Worm (Caenorhabditis elegans) whole organism, mixed stage, embryonic: Measurements from ENCODE around the gene F36D3.8.

Experiments
- M03D4.4 ChIP-seq: sonication (generic microtip); optimal IDR thresholded peaks from 2 replicates; lab custom pipeline; 2017; ENCODE audit warnings: mild to moderate bottlenecking, missing genetic modification characterization, missing compliant biosample characterization
- bed-3 ChIP-seq: fragments of 200-800 bp; sonication (Bioruptor generic); optimal IDR thresholded peaks from 3 replicates; lab custom pipeline; 2018; ENCODE audit warnings: mild to moderate bottlenecking, missing genetic modification characterization, moderate library complexity, missing compliant biosample characterization
- blmp-1 ChIP-seq: fragments of 150-350 bp; optimal IDR thresholded peaks from 2 replicates; lab custom pipeline; 2014; ENCODE audit warnings: missing biosample characterization, missing genetic modification characterization
- ceh-39 ChIP-seq: fragments of 150-350 bp; optimal IDR thresholded peaks from 2 replicates; lab custom pipeline; 2014; ENCODE audit warnings: missing biosample characterization, missing genetic modification characterization
- ceh-43 ChIP-seq: fragments of 200-800 bp; sonication (Bioruptor generic); optimal IDR thresholded peaks from 2 replicates; lab custom pipeline; 2018; ENCODE audit warnings: mild to moderate bottlenecking, missing genetic modification characterization, moderate library complexity, missing compliant biosample characterization
- ceh-83 ChIP-seq: fragments of 200-800 bp; sonication (Bioruptor generic); optimal IDR thresholded peaks from 2 replicates; lab custom pipeline; 2018; ENCODE audit warnings: mild to moderate bottlenecking, missing genetic modification characterization, missing compliant biosample characterization
- ces-1 ChIP-seq: fragments of 150-350 bp; optimal IDR thresholded peaks from 2 replicates; lab custom pipeline; 2014; ENCODE audit warnings: missing biosample characterization, missing genetic modification reagents, missing genetic modification characterization
- cnd-1 ChIP-seq: fragments of 200-800 bp; sonication (Bioruptor generic); optimal IDR thresholded peaks from 2 replicates; lab custom pipeline; 2018; ENCODE audit warnings: mild to moderate bottlenecking, missing genetic modification characterization, missing compliant biosample characterization
- drap-1 ChIP-seq: fragments of 200-800 bp; sonication (Bioruptor generic); optimal IDR thresholded peaks from 3 replicates; lab custom pipeline; 2018; ENCODE audit warnings: mild to moderate bottlenecking, missing genetic modification characterization, missing compliant biosample characterization
- elt-1 ChIP-seq: sonication (generic microtip); optimal IDR thresholded peaks from 2 replicates; lab custom pipeline; 2017; ENCODE audit warnings: missing genetic modification characterization, mild to moderate bottlenecking, missing compliant biosample characterization, antibody characterized with exemption, moderate library complexity, borderline replicate concordance; ENCODE audit not compliant: insufficient read depth
- elt-3 ChIP-seq: fragments of 150-350 bp; optimal IDR thresholded peaks from 2 replicates; lab custom pipeline; 2014; ENCODE audit warnings: missing biosample characterization, missing genetic modification characterization
- flh-1 ChIP-seq: fragments of 200-800 bp; sonication (Bioruptor generic); optimal IDR thresholded peaks from 2 replicates; lab custom pipeline; 2018; ENCODE audit warnings: mild to moderate bottlenecking, missing genetic modification characterization, moderate library complexity, missing compliant biosample characterization
- ham-2 ChIP-seq: fragments of 200-800 bp; sonication (Bioruptor generic); optimal IDR thresholded peaks from 2 replicates; lab custom pipeline; 2018; ENCODE audit warnings: mild to moderate bottlenecking, missing genetic modification characterization, missing compliant biosample characterization
- hlh-1 ChIP-seq: fragments of 150-350 bp; optimal IDR thresholded peaks from 2 replicates; lab custom pipeline; 2014; ENCODE audit warnings: missing biosample characterization, missing genetic modification reagents, missing genetic modification characterization
- lin-13 ChIP-seq: fragments of 150-350 bp; optimal IDR thresholded peaks from 2 replicates; lab custom pipeline; 2014; ENCODE audit warnings: missing biosample characterization, missing genetic modification characterization
- lin-32 ChIP-seq: fragments of 200-800 bp; sonication (Bioruptor generic); optimal IDR thresholded peaks from 2 replicates; lab custom pipeline; 2018; ENCODE audit warnings: mild to moderate bottlenecking, missing genetic modification characterization, missing compliant biosample characterization
- lsy-2 ChIP-seq: fragments of 150-350 bp; optimal IDR thresholded peaks from 2 replicates; lab custom pipeline; 2014; ENCODE audit warnings: missing biosample characterization, missing genetic modification characterization
- mab-5 ChIP-seq: fragments of 150-350 bp; optimal IDR thresholded peaks from 2 replicates; lab custom pipeline; 2014; ENCODE audit warnings: missing biosample characterization, missing genetic modification characterization
- mep-1 ChIP-seq: fragments of 150-350 bp; optimal IDR thresholded peaks from 2 replicates; lab custom pipeline; 2017; ENCODE audit warnings: missing biosample characterization, missing genetic modification reagents, missing genetic modification characterization, inconsistent platforms
- mls-2 ChIP-seq: sonication (generic microtip); optimal IDR thresholded peaks from 2 replicates; lab custom pipeline; 2016; ENCODE audit warnings: mild to moderate bottlenecking, missing genetic modification characterization, moderate library complexity, missing compliant biosample characterization
- nhr-12 ChIP-seq: fragments of 150-350 bp; optimal IDR thresholded peaks from 2 replicates; lab custom pipeline; 2014; ENCODE audit warnings: missing biosample characterization, missing genetic modification characterization
- nhr-2 ChIP-seq: fragments of 150-350 bp; optimal IDR thresholded peaks from 2 replicates; lab custom pipeline; 2014; ENCODE audit warnings: missing biosample characterization, missing genetic modification characterization
- nhr-237 ChIP-seq: fragments of 150-350 bp; optimal IDR thresholded peaks from 2 replicates; lab custom pipeline; 2014; ENCODE audit warnings: missing biosample characterization, missing genetic modification characterization
- nhr-28 ChIP-seq: fragments of 150-350 bp; optimal IDR thresholded peaks from 2 replicates; lab custom pipeline; 2014; ENCODE audit warnings: missing biosample characterization, missing genetic modification characterization
- nhr-76 ChIP-seq: sonication (generic microtip); optimal IDR thresholded peaks from 2 replicates; lab custom pipeline; 2017; ENCODE audit warnings: missing biosample characterization, missing genetic modification characterization
- pha-4 ChIP-seq: fragments of 150-350 bp; optimal IDR thresholded peaks from 2 replicates; lab custom pipeline; 2018; ENCODE audit warnings: missing biosample characterization, missing genetic modification reagents, missing genetic modification characterization
- sem-2 ChIP-seq: fragments of 200-800 bp; sonication (Bioruptor generic); optimal IDR thresholded peaks from 2 replicates; lab custom pipeline; 2018; ENCODE audit warnings: mild to moderate bottlenecking, missing genetic modification characterization, missing compliant biosample characterization
- snpc-4 ChIP-seq: fragments of 150-350 bp; optimal IDR thresholded peaks from 2 replicates; lab custom pipeline; 2014; ENCODE audit warnings: missing biosample characterization, missing genetic modification characterization
- sptf-1 ChIP-seq: sonication (generic microtip); optimal IDR thresholded peaks from 2 replicates; lab custom pipeline; 2017; ENCODE audit warnings: mild to moderate bottlenecking, missing genetic modification characterization, moderate library complexity, missing compliant biosample characterization
- tbx-8 ChIP-seq: fragments of 200-800 bp; sonication (Bioruptor generic); optimal IDR thresholded peaks from 2 replicates; lab custom pipeline; 2018; ENCODE audit warnings: mild to moderate bottlenecking, missing genetic modification characterization, moderate library complexity, missing compliant biosample characterization
- unc-120 ChIP-seq: sonication (generic microtip); optimal IDR thresholded peaks from 2 replicates; lab custom pipeline; 2017; ENCODE audit warnings: missing genetic modification characterization, missing compliant biosample characterization; ENCODE audit not compliant: poor library complexity, severe bottlenecking
- unc-39 ChIP-seq: fragments of 150-350 bp; optimal IDR thresholded peaks from 2 replicates; lab custom pipeline; 2014; ENCODE audit warnings: missing biosample characterization, missing genetic modification characterization
- unc-62 ChIP-seq: fragments of 150-350 bp; optimal IDR thresholded peaks from 2 replicates; lab custom pipeline; 2014; ENCODE audit warnings: missing biosample characterization, missing genetic modification reagents, missing genetic modification characterization
- zip-8 ChIP-seq: fragments of 150-350 bp; optimal IDR thresholded peaks from 2 replicates; lab custom pipeline; 2014; ENCODE audit warnings: missing biosample characterization, missing genetic modification characterization
- ztf-11 ChIP-seq: fragments of 150-350 bp; optimal IDR thresholded peaks from 2 replicates; lab custom pipeline; 2014; ENCODE audit warnings: missing biosample characterization, missing genetic modification characterization

F36D3.8 gene

DNA sequence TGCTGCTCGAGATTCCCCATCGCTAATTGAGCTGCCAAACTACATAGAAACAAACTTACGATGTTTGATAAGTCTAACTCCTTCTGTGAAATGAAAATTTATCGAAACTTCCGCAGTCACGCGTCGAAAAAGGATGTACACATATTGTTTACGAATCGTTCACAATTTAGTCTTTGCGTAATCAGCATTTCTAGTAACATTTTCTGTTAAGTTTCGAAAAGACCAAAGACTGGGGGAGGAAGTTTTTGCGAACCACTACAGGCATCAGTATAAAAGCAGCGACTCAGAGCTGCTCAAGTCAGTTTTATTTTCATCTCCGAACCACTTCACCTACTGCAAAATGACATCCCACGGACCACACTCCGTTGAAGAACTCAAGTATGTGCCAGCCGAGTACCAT lies 38.8 kb upstream of the F36D3.8 start, which contains the start of gene sqst-4:
Gene sqst-4, plus strand, starts transcription at position 301 of the 400 bp plus-strand sequence.
- no peak for TF ChIP-seq nhr-237 (tag; lab: Kevin White, UChicago)
- no peak for TF ChIP-seq nhr-76 (tag; lab: Kevin White, UChicago)
- no peak for TF ChIP-seq bed-3 (GFP tag; lab: Kevin White, UChicago)
- no peak for TF ChIP-seq lin-32 (GFP tag; lab: Kevin White, UChicago)

DNA sequence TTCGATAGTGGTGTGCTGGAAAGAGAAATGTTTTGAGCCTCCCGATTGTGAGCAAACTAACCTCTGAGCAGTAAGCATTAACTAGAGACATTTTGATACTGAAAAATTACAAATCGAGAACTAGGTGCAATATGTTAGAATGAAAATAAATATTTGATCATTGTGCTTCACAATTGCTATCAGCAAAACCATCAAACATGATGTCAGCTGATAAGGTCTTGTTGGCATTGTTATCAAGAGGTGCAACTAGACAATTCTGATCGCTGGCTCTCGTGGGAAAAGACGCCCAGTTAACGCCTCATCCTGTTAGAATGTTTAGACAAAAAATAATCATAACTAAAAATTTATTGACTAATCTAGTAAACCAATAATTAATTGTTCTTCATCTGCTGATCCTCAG lies 32.6 kb upstream of the F36D3.8 start, which contains the start of gene comt-2:
Gene comt-2, minus strand, starts transcription at position 131 of the 400 bp plus-strand sequence.
- no peak for TF ChIP-seq sptf-1
- TF ChIP-seq hlh-1: no peak
- no peak for TF ChIP-seq ceh-83 (GFP tag; lab: Kevin White, UChicago)
- no peak for TF ChIP-seq bed-3 (GFP tag; lab: Kevin White, UChicago)
- TF ChIP-seq nhr-237 (tag; lab: Kevin White, UChicago): no peak
- TF ChIP-seq unc-39: no peak
- TF ChIP-seq lsy-2 (tag; lab: Kevin White, UChicago): no peak
- no peak for TF ChIP-seq drap-1 (GFP tag; lab: Kevin White, UChicago)
- TF ChIP-seq flh-1 (GFP tag; lab: Kevin White, UChicago): no peak
- TF ChIP-seq unc-62 (GFP tag; lab: Kevin White, UChicago): no peak

DNA sequence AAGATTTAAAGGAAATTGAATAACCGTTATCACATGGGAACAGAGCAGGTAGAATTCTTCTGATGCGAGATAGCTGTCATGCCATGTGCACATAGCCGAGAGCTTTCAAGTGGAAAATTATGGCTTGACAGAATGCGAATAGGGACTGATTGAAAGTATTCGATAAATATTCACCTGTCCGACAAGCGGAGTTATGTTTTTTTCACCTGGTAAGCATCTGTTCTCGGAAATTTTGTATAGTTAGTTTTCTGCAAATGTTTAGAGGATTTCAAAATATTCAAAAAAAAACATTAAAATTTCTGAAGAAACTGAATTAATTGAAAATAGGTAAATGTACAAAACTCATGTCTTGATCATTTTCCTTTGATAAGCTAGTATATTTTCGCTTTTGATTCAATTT lies 29.5 kb upstream of the F36D3.8 start, which contains the start of gene srh-136:
Gene srh-136, minus strand, starts transcription at position 93 of the 400 bp plus-strand sequence.
- TF ChIP-seq ceh-39 (tag; lab: Kevin White, UChicago) (no peak), unc-39 (no peak)
- TF ChIP-seq, all 35 proteins: peak for 0

- TF ChIP-seq unc-62 (GFP tag; lab: Kevin White, UChicago): no peak
- no peak for TF ChIP-seq snpc-4 (tag; lab: Kevin White, UChicago)
- no peak for TF ChIP-seq M03D4.4 (tag; lab: Kevin White, UChicago)
- peak; percentile 44 for TF ChIP-seq mep-1 (tag; lab: Kevin White, UChicago)
- TF ChIP-seq nhr-237 (tag; lab: Kevin White, UChicago): no peak
- peak; percentile 50 for TF ChIP-seq hlh-1
- no peak for TF ChIP-seq ceh-83 (GFP tag; lab: Kevin White, UChicago)
- TF ChIP-seq ham-2 (GFP tag; lab: Kevin White, UChicago): no peak
- TF ChIP-seq elt-1 (tag; lab: Kevin White, UChicago): no peak
- TF ChIP-seq sptf-1: no peak
- TF ChIP-seq ztf-11 (tag; lab: Kevin White, UChicago): no peak
- no peak for TF ChIP-seq mls-2 (tag; lab: Kevin White, UChicago)
- no peak for TF ChIP-seq drap-1 (GFP tag; lab: Kevin White, UChicago)
- no peak for TF ChIP-seq ceh-43 (GFP tag; lab: Kevin White, UChicago)
- peak; percentile 34 for TF ChIP-seq pha-4 (tag; lab: Kevin White, UChicago)
- TF ChIP-seq nhr-28 (tag; lab: Kevin White, UChicago): no peak
- TF ChIP-seq lin-13 (tag; lab: Kevin White, UChicago): no peak
- no peak for TF ChIP-seq bed-3 (GFP tag; lab: Kevin White, UChicago)
- no peak for TF ChIP-seq blmp-1
- TF ChIP-seq cnd-1 (tag; lab: Kevin White, UChicago): no peak
- TF ChIP-seq sem-2 (GFP tag; lab: Kevin White, UChicago): no peak
- TF ChIP-seq unc-120 (tag; lab: Kevin White, UChicago): no peak
- no peak for TF ChIP-seq nhr-12
- TF ChIP-seq nhr-76 (tag; lab: Kevin White, UChicago): no peak
- no peak for TF ChIP-seq unc-39
- TF ChIP-seq elt-3 (tag; lab: Kevin White, UChicago): no peak
- TF ChIP-seq flh-1 (GFP tag; lab: Kevin White, UChicago): no peak
- TF ChIP-seq mab-5 (tag; lab: Kevin White, UChicago): no peak
- TF ChIP-seq lin-32 (GFP tag; lab: Kevin White, UChicago): no peak
- TF ChIP-seq nhr-2 (tag; lab: Kevin White, UChicago): no peak
- peak; percentile 20 for TF ChIP-seq ces-1
- TF ChIP-seq tbx-8 (GFP tag; lab: Kevin White, UChicago): no peak
- no peak for TF ChIP-seq zip-8 (tag; lab: Kevin White, UChicago)
- peak; percentile 45 for TF ChIP-seq lsy-2 (tag; lab: Kevin White, UChicago)
- no peak for TF ChIP-seq ceh-39 (tag; lab: Kevin White, UChicago)
Measured at ce11 chrV:16499006-16499405, 28.0 kb upstream of the F36D3.8 start, which contains the start of gene F36D3.1. TSS of gene F36D3.1 (plus strand) at chrV:16499352.
